Fruit fly (Drosophila melanogaster) whole organism, embryonic: ENCODE measurements around the gene GlcAT-P.

Experiments
- CG10979 ChIP-seq: fragments of 200-800 bp; sonication (Bioruptor generic); optimal IDR thresholded peaks from 2 replicates; lab custom pipeline; 2018; ENCODE audit warnings: missing biosample characterization, mild to moderate bottlenecking, missing genetic modification characterization, moderate library complexity
- CG12236 ChIP-seq: fragments of 200-800 bp; sonication (Bioruptor generic); optimal IDR thresholded peaks from 2 replicates; lab custom pipeline; 2016; ENCODE audit warnings: missing biosample characterization, missing genetic modification characterization
- CG1602 ChIP-seq: fragments of 200-800 bp; sonication (Bioruptor generic); optimal IDR thresholded peaks from 3 replicates; lab custom pipeline; 2016; ENCODE audit warnings: missing biosample characterization, missing genetic modification characterization
- CG9932 ChIP-seq: fragments of 200-800 bp; sonication (Bioruptor generic); IDR thresholded peaks from 2 replicates; pipeline ENCODE4 v1.3.6; 2022; ENCODE audit warnings: missing biosample characterization, missing genetic modification characterization
- D19A ChIP-seq: fragments of 200-800 bp; optimal IDR thresholded peaks from 3 replicates; lab custom pipeline; 2019; ENCODE audit warnings: missing biosample characterization, mild to moderate bottlenecking, missing genetic modification characterization, moderate library complexity
- Dp ChIP-seq: fragments of 200-800 bp; sonication (Bioruptor generic); optimal IDR thresholded peaks from 2 replicates; lab custom pipeline; 2018; ENCODE audit warnings: missing biosample characterization, mild to moderate bottlenecking, missing genetic modification characterization, moderate library complexity
- Fer2 ChIP-seq: fragments of 200-800 bp; sonication (Bioruptor generic); optimal IDR thresholded peaks from 2 replicates; lab custom pipeline; 2018; ENCODE audit warnings: missing biosample characterization, mild to moderate bottlenecking, missing genetic modification characterization, moderate library complexity
- MESR4 ChIP-seq: fragments of 200-800 bp; sonication (Bioruptor generic); optimal IDR thresholded peaks from 2 replicates; lab custom pipeline; 2018; ENCODE audit warnings: missing biosample characterization, mild to moderate bottlenecking, missing genetic modification characterization, moderate library complexity
- NK7.1 ChIP-seq: fragments of 200-800 bp; sonication (Bioruptor generic); optimal IDR thresholded peaks from 3 replicates; lab custom pipeline; 2016; ENCODE audit warnings: missing biosample characterization, missing genetic modification characterization
- aop ChIP-seq: fragments of 200-800 bp; sonication (Bioruptor generic); IDR thresholded peaks from 2 replicates; pipeline ENCODE4 v1.3.6; 2022; ENCODE audit warnings: missing biosample characterization, missing genetic modification characterization
- ash1 ChIP-seq: fragments of 200-800 bp; sonication (Bioruptor generic); optimal IDR thresholded peaks from 2 replicates; lab custom pipeline; 2018; ENCODE audit warnings: missing biosample characterization, mild to moderate bottlenecking, missing genetic modification characterization
- chm ChIP-seq: fragments of 200-800 bp; sonication (Bioruptor generic); IDR thresholded peaks from 2 replicates; pipeline ENCODE4 v1.3.6; 2022; ENCODE audit warnings: missing biosample characterization, missing genetic modification characterization
- fru ChIP-seq: fragments of >200 bp; optimal IDR thresholded peaks from 2 replicates; lab custom pipeline; 2017
- twi ChIP-seq: fragments of 200-800 bp; optimal IDR thresholded peaks from 2 replicates; lab custom pipeline; 2019; ENCODE audit warnings: missing biosample characterization, mild to moderate bottlenecking, missing genetic modification characterization, moderate library complexity

DNA sequence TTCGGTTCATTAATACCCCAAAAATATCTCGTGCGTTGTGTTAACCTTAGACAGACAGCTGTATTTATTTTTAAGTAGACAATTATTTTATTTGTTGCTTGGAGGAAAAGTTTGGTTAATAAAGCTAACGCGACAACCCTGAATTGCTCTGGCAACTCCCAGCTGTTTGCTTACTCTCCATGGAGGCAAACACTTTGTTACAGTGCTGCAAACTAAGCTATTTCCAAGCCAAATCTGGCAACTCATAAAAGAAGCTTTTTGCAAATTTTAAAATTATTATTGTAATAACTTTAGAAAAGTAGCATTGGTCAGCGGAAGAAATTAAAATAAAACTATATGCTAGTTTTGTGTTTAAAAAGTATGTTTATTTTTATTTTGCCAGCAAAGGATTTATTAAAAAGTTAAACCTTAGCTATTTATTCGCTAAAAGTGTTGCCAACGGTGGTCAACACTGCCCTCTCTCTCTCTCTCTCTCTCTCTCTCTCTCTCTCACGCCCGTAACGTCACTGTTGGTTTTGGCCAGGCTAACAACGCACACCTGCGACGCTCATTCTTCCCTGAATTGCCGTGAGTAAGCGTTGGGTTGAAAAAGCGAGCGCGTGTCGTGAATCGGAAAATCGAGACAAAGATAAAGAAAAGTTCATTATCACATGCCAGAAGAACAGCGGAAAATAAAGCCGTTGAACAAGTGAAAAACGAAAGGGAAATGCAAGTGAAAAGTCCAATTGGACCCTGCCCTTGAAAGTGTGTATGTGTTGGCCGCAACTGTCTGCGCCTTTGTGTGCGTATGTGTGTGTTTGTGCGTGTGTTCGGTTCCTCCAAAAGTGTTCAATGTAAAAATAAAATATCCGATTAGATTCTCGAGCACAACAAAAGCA lies 18.1 kb upstream of the GlcAT-P start:
- TF ChIP-seq CG9932 (peak; percentile 89), chm (GFP tag; lab: Robert Waterston, UW) (peak; percentile 96), fru (no peak), ash1 (GFP tag; lab: Kevin White, UChicago) (peak; percentile 75), twi (peak; percentile 23), CG1602 (peak; percentile 75), MESR4 (GFP tag; lab: Kevin White, UChicago) (peak; percentile 35), CG10979 (tag; lab: Kevin White, UChicago) (peak; percentile 82), Fer2 (tag; lab: Kevin White, UChicago) (peak; percentile 63), aop (GFP tag; lab: Robert Waterston, UW) (no peak), D19A (tag; lab: Kevin White, UChicago) (peak; percentile 67), CG12236 (GFP tag; lab: Kevin White, UChicago) (peak; percentile 57), NK7.1 (GFP tag; lab: Kevin White, UChicago) (peak; percentile 80), Dp (GFP tag; lab: Kevin White, UChicago) (no peak)
